Fruit fly (Drosophila melanogaster) whole organism, wandering third instar larva: ENCODE data around the gene wapl.

Experiments
- Abd-B ChIP-seq: fragments of >200 bp; optimal IDR thresholded peaks from 2 replicates; lab custom pipeline; 2017; ENCODE audit warnings: missing biosample characterization, missing genetic modification characterization
- CG32264 ChIP-seq: fragments of 200-800 bp; sonication (Bioruptor generic); optimal IDR thresholded peaks from 2 replicates; lab custom pipeline; 2016; ENCODE audit warnings: missing biosample characterization, missing genetic modification characterization
- CrebA ChIP-seq: fragments of 200-800 bp; sonication (Bioruptor generic); optimal IDR thresholded peaks from 2 replicates; lab custom pipeline; 2016; ENCODE audit warnings: missing biosample characterization, mild to moderate bottlenecking, missing genetic modification characterization, borderline replicate concordance
- Dif ChIP-seq: fragments of 200-275, 200-300 bp; sonication (Bioruptor generic); optimal IDR thresholded peaks from 2 replicates; lab custom pipeline; 2018; ENCODE audit warnings: missing biosample characterization, missing genetic modification characterization; ENCODE audit not compliant: partially characterized antibody
- GATAd ChIP-seq: sonication (Bioruptor generic); optimal IDR thresholded peaks from 2 replicates; lab custom pipeline; 2016; ENCODE audit warnings: missing biosample characterization, missing genetic modification characterization
- HLH106 ChIP-seq: fragments of 200-800 bp; optimal IDR thresholded peaks from 3 replicates; lab custom pipeline; 2019; ENCODE audit warnings: missing biosample characterization, mild to moderate bottlenecking, missing genetic modification characterization, moderate library complexity
- Hnf4 ChIP-seq: fragments of 200-800 bp; sonication (Bioruptor generic); optimal IDR thresholded peaks from 2 replicates; lab custom pipeline; 2016; ENCODE audit warnings: missing biosample characterization, mild to moderate bottlenecking, missing genetic modification characterization
- Hr83 ChIP-seq: fragments of 200-300 bp; sonication (Bioruptor generic); optimal IDR thresholded peaks from 2 replicates; lab custom pipeline; 2016; ENCODE audit warnings: missing biosample characterization, mild to moderate bottlenecking, missing genetic modification characterization, moderate library complexity; ENCODE audit not compliant: poor library complexity, severe bottlenecking
- Jra ChIP-seq: sonication (Bioruptor generic); optimal IDR thresholded peaks from 2 replicates; lab custom pipeline; 2016; ENCODE audit warnings: missing biosample characterization, missing genetic modification characterization
- Mio ChIP-seq: sonication (Bioruptor generic); optimal IDR thresholded peaks from 2 replicates; lab custom pipeline; 2016; ENCODE audit warnings: missing biosample characterization, missing genetic modification characterization
- N ChIP-seq: fragments of >200 bp; optimal IDR thresholded peaks from 2 replicates; lab custom pipeline; 2018; ENCODE audit warnings: missing biosample characterization, missing external identifiers, missing genetic modification characterization
- OdsH ChIP-seq: fragments of 200-800 bp; sonication (Bioruptor generic); optimal IDR thresholded peaks from 2 replicates; lab custom pipeline; 2016; ENCODE audit warnings: missing biosample characterization, mild to moderate bottlenecking, missing genetic modification characterization
- Rel ChIP-seq, 2 experiments: fragments of 200-800 bp; sonication (Bioruptor generic) in 1 of 2; optimal IDR thresholded peaks; 2 replicates in 1 of 2; 3 replicates in 1 of 2; lab custom pipeline; 2016 to 2019; ENCODE audit warnings: mild to moderate bottlenecking in 2 of 2, missing biosample characterization in 2 of 2, missing genetic modification characterization in 2 of 2, moderate library complexity in 1 of 2
- Sp1 ChIP-seq: fragments of 200-800 bp; sonication (Bioruptor generic); optimal IDR thresholded peaks from 3 replicates; lab custom pipeline; 2019; ENCODE audit warnings: missing biosample characterization, mild to moderate bottlenecking, missing genetic modification characterization, moderate library complexity
- Vsx2 ChIP-seq: fragments of 200-300, 225-300 bp; sonication (Bioruptor generic); optimal IDR thresholded peaks from 2 replicates; lab custom pipeline; 2018; ENCODE audit warnings: missing biosample characterization, missing genetic modification characterization; ENCODE audit not compliant: partially characterized antibody
- brk ChIP-seq: fragments of 200-800 bp; sonication (Bioruptor generic); optimal IDR thresholded peaks from 2 replicates; lab custom pipeline; 2016; ENCODE audit warnings: missing biosample characterization, mild to moderate bottlenecking, missing genetic modification characterization
- dl ChIP-seq, 2 experiments: fragments of 175-275, 200-275 bp in 1 of 2; fragments of 200-275 bp in 1 of 2; sonication (Bioruptor generic); optimal IDR thresholded peaks; lab custom pipeline; 2018; ENCODE audit warnings: mild to moderate bottlenecking in 2 of 2, missing biosample characterization in 2 of 2, missing genetic modification characterization in 2 of 2, moderate library complexity in 2 of 2; ENCODE audit not compliant: partially characterized antibody in 2 of 2, insufficient read depth in 1 of 2
- dmrt93B ChIP-seq: fragments of 200-800 bp; sonication (Bioruptor generic); optimal IDR thresholded peaks from 2 replicates; lab custom pipeline; 2018; ENCODE audit warnings: missing biosample characterization, mild to moderate bottlenecking, missing genetic modification characterization
- dsf ChIP-seq: sonication (Bioruptor generic); optimal IDR thresholded peaks from 2 replicates; lab custom pipeline; 2016; ENCODE audit warnings: missing biosample characterization, missing genetic modification characterization, borderline replicate concordance
- ey ChIP-seq: fragments of 200-800 bp; sonication (Bioruptor generic); optimal IDR thresholded peaks from 2 replicates; lab custom pipeline; 2016; ENCODE audit warnings: missing biosample characterization, missing genetic modification characterization
- foxo ChIP-seq, 2 experiments: fragments of 200-800 bp; sonication (Bioruptor generic); optimal IDR thresholded peaks; 2 replicates in 1 of 2; 3 replicates in 1 of 2; lab custom pipeline; 2016 to 2017; ENCODE audit warnings: missing biosample characterization in 2 of 2, missing genetic modification characterization in 2 of 2
- fru ChIP-seq: fragments of 200-800 bp; sonication (Bioruptor generic); optimal IDR thresholded peaks from 3 replicates; lab custom pipeline; 2016; ENCODE audit warnings: missing biosample characterization, mild to moderate bottlenecking, missing genetic modification characterization
- lola ChIP-seq: fragments of >200 bp; optimal IDR thresholded peaks from 2 replicates; lab custom pipeline; 2017; ENCODE audit warnings: missing biosample characterization, missing genetic modification characterization
- pan ChIP-seq: fragments of >200 bp; optimal IDR thresholded peaks from 2 replicates; lab custom pipeline; 2017
- psq ChIP-seq: fragments of 200-800 bp; sonication (Bioruptor generic); optimal IDR thresholded peaks from 3 replicates; lab custom pipeline; 2017; ENCODE audit warnings: missing biosample characterization, mild to moderate bottlenecking, missing genetic modification characterization, moderate library complexity
- rgr ChIP-seq: fragments of 200-800 bp; sonication (Bioruptor generic); optimal IDR thresholded peaks from 3 replicates; lab custom pipeline; 2016; ENCODE audit warnings: missing biosample characterization, mild to moderate bottlenecking, missing genetic modification characterization
- sage ChIP-seq: fragments of 200-800 bp; sonication (Bioruptor generic); optimal IDR thresholded peaks from 2 replicates; lab custom pipeline; 2016; ENCODE audit warnings: missing biosample characterization, mild to moderate bottlenecking, missing genetic modification characterization
- sv ChIP-seq: fragments of 200-800 bp; sonication (Bioruptor generic); optimal IDR thresholded peaks from 3 replicates; lab custom pipeline; 2016; ENCODE audit warnings: missing biosample characterization, missing genetic modification characterization
- tai ChIP-seq: sonication (Bioruptor generic); optimal IDR thresholded peaks from 2 replicates; lab custom pipeline; 2016; ENCODE audit warnings: missing biosample characterization, missing genetic modification characterization
- usp ChIP-seq: fragments of >200 bp; optimal IDR thresholded peaks from 2 replicates; lab custom pipeline; 2017; ENCODE audit warnings: missing biosample characterization, missing genetic modification characterization

wapl gene

DNA sequence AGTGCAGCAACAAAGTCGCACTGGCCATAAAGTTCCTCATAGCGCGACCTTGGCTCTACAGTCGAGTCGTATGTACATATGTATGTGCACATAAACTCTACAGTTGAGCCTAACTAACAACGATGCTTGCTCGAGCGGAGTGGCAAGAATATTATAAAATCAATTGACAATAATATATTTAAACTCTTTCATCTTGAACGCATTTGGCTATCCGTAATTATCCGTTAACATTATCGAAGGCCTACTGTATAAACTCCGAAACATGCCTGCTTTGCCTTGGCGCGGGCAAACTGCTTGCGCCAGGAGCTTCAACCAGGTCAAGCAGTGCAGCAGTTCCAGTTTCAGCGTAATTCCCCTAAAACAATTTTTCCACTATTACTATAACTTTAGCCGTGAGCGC lies 50.1 kb downstream of the wapl start:
- TF ChIP-seq OdsH (GFP tag; lab: Kevin White, UChicago) = no peak
- TF ChIP-seq GATAd (GFP tag; lab: Kevin White, UChicago) = no peak
- TF ChIP-seq rgr = no peak
- TF ChIP-seq dl (GFP tag; optimal IDR thresholded peaks at IDR 0.05; lab: Kevin White, UChicago; ENCODE audit: insufficient read depth in 1 of 2, partially characterized antibody in 2 of 2) = no peak
- TF ChIP-seq lola (GFP tag; lab: Kevin White, UChicago) = no peak
- TF ChIP-seq fru (GFP tag; lab: Kevin White, UChicago) = no peak
- no peak for TF ChIP-seq CG32264 (GFP tag; lab: Kevin White, UChicago)
- TF ChIP-seq N (GFP tag; lab: Kevin White, UChicago) = no peak

DNA sequence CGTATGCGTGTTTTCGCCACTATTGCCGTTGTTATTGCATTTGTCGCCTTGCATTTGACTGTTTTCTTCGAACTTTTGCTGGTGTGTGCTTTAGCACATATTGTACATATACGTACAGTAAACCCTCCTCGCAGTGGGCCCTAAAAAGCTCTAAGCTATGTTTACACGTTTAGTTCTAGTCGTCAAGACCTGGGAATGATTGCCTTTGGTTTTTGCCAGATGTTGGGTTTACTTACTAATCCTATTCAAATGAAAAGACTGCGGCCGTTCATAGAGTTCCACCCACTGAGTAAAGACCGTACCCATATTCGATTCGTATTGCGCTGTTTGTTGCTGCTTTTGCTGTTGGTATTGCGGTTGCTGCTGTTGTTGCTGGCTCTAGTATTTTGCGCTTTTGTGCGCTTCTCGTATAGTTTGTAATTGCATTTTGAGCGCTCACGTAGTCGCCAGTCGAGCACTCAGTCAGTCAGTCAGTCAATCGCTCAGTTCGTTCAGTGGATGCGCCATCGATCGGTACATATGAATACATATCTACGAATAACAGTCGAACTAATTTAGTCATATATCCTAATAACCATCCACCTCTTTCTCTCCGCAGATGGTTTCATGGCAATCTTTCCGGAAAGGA lies 50.9 kb downstream of the wapl start:
- no peak for TF ChIP-seq sv (GFP tag; lab: Kevin White, UChicago)

DNA sequence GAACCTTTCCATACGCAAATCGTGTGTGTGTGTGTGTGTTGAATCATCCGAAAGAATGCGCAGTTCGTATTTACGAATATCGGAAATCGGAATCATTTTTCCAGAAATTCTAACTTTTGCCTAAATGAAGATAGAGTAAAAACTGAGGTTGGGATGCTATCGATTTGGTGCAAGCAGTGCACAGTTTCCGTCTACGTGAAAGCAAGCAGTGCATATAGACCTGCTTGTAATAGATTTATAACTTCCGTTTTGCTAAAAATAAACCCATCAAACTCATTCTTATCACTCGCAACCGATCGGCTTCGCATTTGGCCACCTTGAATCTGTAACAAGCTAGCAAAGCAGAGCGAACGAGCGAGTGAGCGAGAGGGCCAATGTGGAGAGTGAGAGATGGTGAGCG lies 52.4 kb downstream of the wapl start:
- TF ChIP-seq pan (lab: Kevin White, UChicago) (no peak), ey (no peak), brk (no peak), Dif (no peak), Mio (GFP tag; lab: Kevin White, UChicago) (no peak), GATAd (GFP tag; lab: Kevin White, UChicago) (no peak), Hr83 (GFP tag; lab: Kevin White, UChicago) (no peak), Hnf4 (GFP tag; lab: Kevin White, UChicago) (no peak), CG32264 (GFP tag; lab: Kevin White, UChicago) (no peak), dsf (no peak), Vsx2 (GFP tag; lab: Kevin White, UChicago) (no peak), fru (GFP tag; lab: Kevin White, UChicago) (no peak)

DNA sequence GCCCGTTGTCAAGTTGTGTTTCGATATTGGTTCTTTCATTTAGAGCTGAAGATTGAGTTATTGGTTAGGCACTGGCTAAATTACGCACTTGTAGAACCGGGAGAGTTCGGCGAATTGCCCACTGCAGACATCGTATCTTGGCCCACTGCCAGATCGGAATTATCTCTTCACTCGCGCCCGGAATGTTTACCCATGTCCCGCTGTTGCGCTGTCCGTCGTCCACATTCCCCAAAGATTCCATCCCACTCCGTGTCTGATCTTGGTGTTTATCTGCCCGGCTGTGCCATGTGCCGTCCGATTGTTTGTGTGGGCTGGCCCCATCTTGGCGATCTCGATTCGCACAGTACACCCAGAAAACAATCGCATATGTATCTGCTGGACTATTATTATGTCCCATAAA lies 54.4 kb downstream of the wapl start:
- no peak for TF ChIP-seq HLH106
- TF ChIP-seq foxo (GFP tag; optimal IDR thresholded peaks at IDR 0.05; lab: Kevin White, UChicago) = no peak
- TF ChIP-seq Jra (GFP tag; lab: Kevin White, UChicago) = no peak
- TF ChIP-seq Abd-B (GFP tag; lab: Kevin White, UChicago) = no peak
- TF ChIP-seq dsf = no peak
- no peak for TF ChIP-seq GATAd (GFP tag; lab: Kevin White, UChicago)
- TF ChIP-seq Mio (GFP tag; lab: Kevin White, UChicago) = no peak
- no peak for TF ChIP-seq N (GFP tag; lab: Kevin White, UChicago)
- no peak for TF ChIP-seq sage
- no peak for TF ChIP-seq tai (GFP tag; lab: Kevin White, UChicago)
- TF ChIP-seq CrebA (GFP tag; lab: Kevin White, UChicago) = no peak
- TF ChIP-seq pan (lab: Kevin White, UChicago) = no peak
- TF ChIP-seq CG32264 (GFP tag; lab: Kevin White, UChicago) = no peak
- no peak for TF ChIP-seq brk
- TF ChIP-seq dmrt93B (GFP tag; lab: Kevin White, UChicago) = no peak

DNA sequence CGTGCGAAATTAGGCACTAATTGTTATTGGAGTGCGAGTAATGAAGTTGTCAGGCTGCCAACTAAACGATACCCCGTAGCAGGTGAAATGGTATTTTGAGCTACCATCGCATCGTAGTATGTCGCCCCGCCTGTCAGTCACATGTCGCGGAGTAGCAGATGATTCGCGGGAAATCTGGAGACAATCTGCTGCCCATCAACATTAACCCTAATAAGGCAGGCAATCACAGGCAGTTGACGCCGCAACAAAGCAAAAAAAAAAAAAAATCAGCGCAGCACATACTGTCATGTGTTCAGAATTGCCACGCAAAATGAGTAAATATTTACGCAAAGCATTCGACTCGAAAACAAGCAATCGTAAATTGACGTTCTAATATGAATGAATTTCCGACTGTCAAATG lies 54.9 kb downstream of the wapl start:
- no peak for TF ChIP-seq Dif
- no peak for TF ChIP-seq ey
- no peak for TF ChIP-seq tai (GFP tag; lab: Kevin White, UChicago)
- TF ChIP-seq Sp1 (GFP tag; lab: Kevin White, UChicago) = no peak
- TF ChIP-seq psq (GFP tag; lab: Kevin White, UChicago) = no peak
- no peak for TF ChIP-seq brk
- no peak for TF ChIP-seq usp
- TF ChIP-seq Rel (GFP tag; optimal IDR thresholded peaks at IDR 0.05; lab: Kevin White, UChicago) = no peak
- no peak for TF ChIP-seq Rel (tag; optimal IDR thresholded peaks at IDR 0.05; lab: Kevin White, UChicago)
